Fruit fly (Drosophila melanogaster) whole organism, embryonic: ENCODE results near the gene PhKgamma.
A peak's percentile ranks its signal among the peaks of the same experiment; 100 is the strongest.

Experiments used
- Blimp-1 ChIP-seq: fragments of 200-800 bp; sonication (Bioruptor generic); optimal IDR thresholded peaks from 3 replicates; lab custom pipeline; 2018; ENCODE audit warnings: missing biosample characterization, missing genetic modification characterization, mild to moderate bottlenecking, moderate library complexity, missing genetic modification reagents
- CG10979 ChIP-seq: fragments of 200-800 bp; sonication (Bioruptor generic); optimal IDR thresholded peaks from 2 replicates; lab custom pipeline; 2018; ENCODE audit warnings: missing biosample characterization, mild to moderate bottlenecking, missing genetic modification characterization, moderate library complexity
- CG12071 ChIP-seq: fragments of 200-800 bp; sonication (Bioruptor generic); optimal IDR thresholded peaks from 3 replicates; lab custom pipeline; 2018; ENCODE audit warnings: missing biosample characterization, mild to moderate bottlenecking, missing genetic modification characterization
- CG12155 ChIP-seq: fragments of 200-800 bp; sonication (Bioruptor generic); optimal IDR thresholded peaks from 3 replicates; lab custom pipeline; 2016; ENCODE audit warnings: missing biosample characterization, missing genetic modification characterization
- CG12219 ChIP-seq: fragments of 200-800 bp; sonication (Bioruptor generic); optimal IDR thresholded peaks from 3 replicates; lab custom pipeline; 2018; ENCODE audit warnings: missing biosample characterization, mild to moderate bottlenecking, missing genetic modification characterization
- CG17328 ChIP-seq: fragments of 200-800 bp; sonication (Bioruptor generic); IDR thresholded peaks from 2 replicates; pipeline ENCODE4 v1.3.6; 2022; ENCODE audit warnings: missing biosample characterization, missing genetic modification characterization
- CG2116 ChIP-seq: fragments of 200-800 bp; sonication (Bioruptor generic); optimal IDR thresholded peaks from 3 replicates; lab custom pipeline; 2018; ENCODE audit warnings: missing biosample characterization, mild to moderate bottlenecking, missing genetic modification characterization
- CG2129 ChIP-seq: fragments of 200-800 bp; sonication (Bioruptor generic); IDR thresholded peaks from 2 replicates; pipeline ENCODE4 v1.3.6; 2022; ENCODE audit warnings: missing biosample characterization, missing genetic modification characterization; ENCODE audit not compliant: partially characterized antibody
- CG3838 ChIP-seq: fragments of 200-800 bp; sonication (Bioruptor generic); optimal IDR thresholded peaks from 3 replicates; lab custom pipeline; 2016; ENCODE audit warnings: missing biosample characterization, missing genetic modification characterization
- CG5953 ChIP-seq: fragments of 200-800 bp; sonication (Bioruptor generic); IDR thresholded peaks from 2 replicates; pipeline ENCODE4 v1.3.6; 2022; ENCODE audit warnings: missing biosample characterization, missing genetic modification characterization
- CG6654 ChIP-seq: fragments of 200-800 bp; sonication (Bioruptor generic); optimal IDR thresholded peaks from 2 replicates; lab custom pipeline; 2017; ENCODE audit warnings: missing biosample characterization, mild to moderate bottlenecking, missing genetic modification characterization
- CG6689 ChIP-seq: fragments of 200-800 bp; sonication (Bioruptor generic); IDR thresholded peaks from 2 replicates; pipeline ENCODE4 v1.3.6; 2022; ENCODE audit warnings: missing biosample characterization, missing genetic modification characterization
- CG6854 ChIP-seq: fragments of 200-800 bp; sonication (Bioruptor generic); optimal IDR thresholded peaks from 3 replicates; lab custom pipeline; 2017; ENCODE audit warnings: missing biosample characterization, mild to moderate bottlenecking, missing genetic modification characterization
- CG7556 ChIP-seq: fragments of 200-800 bp; sonication (Bioruptor generic); optimal IDR thresholded peaks from 2 replicates; lab custom pipeline; 2017; ENCODE audit warnings: missing biosample characterization, mild to moderate bottlenecking, missing genetic modification characterization
- Doc3 ChIP-seq: fragments of 200-800 bp; sonication (Bioruptor generic); IDR thresholded peaks from 3 replicates; pipeline ENCODE4 v1.3.6; 2022; ENCODE audit warnings: missing biosample characterization, missing genetic modification characterization; ENCODE audit not compliant: partially characterized antibody
- Fer2 ChIP-seq: fragments of 200-800 bp; sonication (Bioruptor generic); optimal IDR thresholded peaks from 2 replicates; lab custom pipeline; 2018; ENCODE audit warnings: missing biosample characterization, mild to moderate bottlenecking, missing genetic modification characterization, moderate library complexity
- Hand ChIP-seq: fragments of 200-800 bp; sonication (Bioruptor generic); optimal IDR thresholded peaks from 2 replicates; lab custom pipeline; 2017; ENCODE audit warnings: mild to moderate bottlenecking, missing biosample characterization, missing genetic modification reagents, missing genetic modification characterization
- Jarid2 ChIP-seq: fragments of 200-800 bp; sonication (Bioruptor generic); optimal IDR thresholded peaks from 3 replicates; lab custom pipeline; 2017; ENCODE audit warnings: mild to moderate bottlenecking, missing biosample characterization, missing genetic modification reagents, missing genetic modification characterization
- Mad ChIP-seq: fragments of 200-800 bp; sonication (Bioruptor generic); optimal IDR thresholded peaks from 2 replicates; lab custom pipeline; 2016; ENCODE audit warnings: missing biosample characterization, missing genetic modification characterization
- Med ChIP-seq: fragments of 200-800 bp; sonication (Bioruptor generic); peaks from one replicate; lab custom pipeline; 2016; ENCODE audit warnings: missing biosample characterization, missing genetic modification characterization, mild to moderate bottlenecking, inconsistent platforms, moderate library complexity
- Mes4 ChIP-seq: fragments of 200-800 bp; sonication (Bioruptor generic); optimal IDR thresholded peaks from 2 replicates; lab custom pipeline; 2016; ENCODE audit warnings: missing biosample characterization, missing genetic modification characterization
- Mrtf ChIP-seq: fragments of 200-800 bp; sonication (Bioruptor generic); IDR thresholded peaks from 3 replicates; pipeline ENCODE4 v1.3.6; 2022; ENCODE audit warnings: missing biosample characterization, missing genetic modification characterization
- Nf-YC ChIP-seq: fragments of 200-800 bp; optimal IDR thresholded peaks from 3 replicates; lab custom pipeline; 2019; ENCODE audit warnings: missing biosample characterization, mild to moderate bottlenecking, missing genetic modification characterization, moderate library complexity
- Oli ChIP-seq: fragments of 200-800 bp; sonication (Bioruptor generic); optimal IDR thresholded peaks from 2 replicates; lab custom pipeline; 2018; ENCODE audit warnings: missing biosample characterization, mild to moderate bottlenecking, missing genetic modification characterization, moderate library complexity
- Poxn ChIP-seq: fragments of 200-800 bp; sonication (Bioruptor generic); IDR thresholded peaks from 2 replicates; pipeline ENCODE4 v1.3.6; 2022; ENCODE audit warnings: missing biosample characterization, missing genetic modification characterization
- Rfx ChIP-seq: fragments of 200-800 bp; sonication (Bioruptor generic); IDR thresholded peaks from 2 replicates; pipeline ENCODE4 v1.3.6; 2022; ENCODE audit warnings: missing biosample characterization, missing genetic modification characterization
- Scr ChIP-seq: fragments of 200-800 bp; sonication (Bioruptor generic); IDR thresholded peaks from 2 replicates; pipeline ENCODE4 v1.3.6; 2022; ENCODE audit warnings: missing biosample characterization, missing genetic modification characterization; ENCODE audit not compliant: partially characterized antibody
- Sry-β ChIP-seq: fragments of 200-800 bp; sonication (Bioruptor generic); optimal IDR thresholded peaks from 2 replicates; lab custom pipeline; 2018; ENCODE audit warnings: missing biosample characterization, mild to moderate bottlenecking, missing genetic modification characterization, moderate library complexity
- YL-1 ChIP-seq: fragments of 200-800 bp; sonication (Bioruptor generic); optimal IDR thresholded peaks from 3 replicates; lab custom pipeline; 2017; ENCODE audit warnings: missing biosample characterization, mild to moderate bottlenecking, missing genetic modification characterization
- ara ChIP-seq: fragments of 200-800 bp; sonication (Bioruptor generic); IDR thresholded peaks from 2 replicates; pipeline ENCODE4 v1.3.6; 2022; ENCODE audit warnings: missing biosample characterization, missing genetic modification characterization
- dati ChIP-seq: fragments of 200-800 bp; sonication (Bioruptor generic); IDR thresholded peaks from 2 replicates; pipeline ENCODE4 v1.3.6; 2022; ENCODE audit warnings: missing biosample characterization, missing genetic modification characterization
- gce ChIP-seq: fragments of 200-800 bp; sonication (Bioruptor generic); IDR thresholded peaks from 3 replicates; pipeline ENCODE4 v1.3.6; 2022; ENCODE audit warnings: missing biosample characterization, missing genetic modification characterization
- gcm2 ChIP-seq: fragments of 200-800 bp; sonication (Bioruptor generic); optimal IDR thresholded peaks from 2 replicates; lab custom pipeline; 2016; ENCODE audit warnings: missing biosample characterization, missing genetic modification characterization
- mirr ChIP-seq: fragments of 200-800 bp; sonication (Bioruptor generic); optimal IDR thresholded peaks from 3 replicates; lab custom pipeline; 2018; ENCODE audit warnings: missing biosample characterization, mild to moderate bottlenecking, missing genetic modification characterization
- mld ChIP-seq: fragments of 200-800 bp; sonication (Bioruptor generic); IDR thresholded peaks from 3 replicates; pipeline ENCODE4 v1.3.6; 2022; ENCODE audit warnings: missing biosample characterization, missing genetic modification characterization; ENCODE audit not compliant: partially characterized antibody
- nau ChIP-seq: fragments of 200-800 bp; sonication (Bioruptor generic); optimal IDR thresholded peaks from 3 replicates; lab custom pipeline; 2017; ENCODE audit warnings: missing biosample characterization, mild to moderate bottlenecking, missing genetic modification characterization, missing genetic modification reagents
- onecut ChIP-seq: fragments of 200-800 bp; sonication (Bioruptor generic); IDR thresholded peaks from 2 replicates; pipeline ENCODE4 v1.3.6; 2022; ENCODE audit warnings: missing biosample characterization, missing genetic modification characterization
- pb ChIP-seq: fragments of 200-800 bp; sonication (Bioruptor generic); optimal IDR thresholded peaks from 3 replicates; lab custom pipeline; 2016; ENCODE audit warnings: missing biosample characterization, missing genetic modification characterization
- pum ChIP-seq: fragments of 200-800 bp; sonication (Bioruptor generic); optimal IDR thresholded peaks from 2 replicates; lab custom pipeline; 2016; ENCODE audit warnings: missing biosample characterization, missing genetic modification characterization
- row ChIP-seq: fragments of 200-800 bp; sonication (Bioruptor generic); IDR thresholded peaks from 3 replicates; pipeline ENCODE4 v1.3.6; 2022; ENCODE audit warnings: missing biosample characterization, missing genetic modification characterization
- sens-2 ChIP-seq: fragments of 200-800 bp; sonication (Bioruptor generic); IDR thresholded peaks from 2 replicates; pipeline ENCODE4 v1.3.6; 2022; ENCODE audit warnings: missing biosample characterization, missing genetic modification characterization
- sqz ChIP-seq: fragments of 200-800 bp; sonication (Bioruptor generic); optimal IDR thresholded peaks from 3 replicates; lab custom pipeline; 2018; ENCODE audit warnings: missing biosample characterization, mild to moderate bottlenecking, missing genetic modification characterization
- sr ChIP-seq: fragments of 200-800 bp; sonication (Bioruptor generic); IDR thresholded peaks from 3 replicates; pipeline ENCODE4 v1.3.6; 2022; ENCODE audit warnings: missing biosample characterization, missing genetic modification characterization
- tio ChIP-seq: fragments of 200-800 bp; sonication (Bioruptor generic); optimal IDR thresholded peaks from 2 replicates; lab custom pipeline; 2017; ENCODE audit warnings: missing biosample characterization, missing genetic modification characterization, inconsistent platforms
- trh ChIP-seq: fragments of 200-800 bp; sonication (Bioruptor generic); optimal IDR thresholded peaks from 2 replicates; lab custom pipeline; 2016; ENCODE audit warnings: missing biosample characterization, missing genetic modification characterization
- usp ChIP-seq: fragments of >200 bp; optimal IDR thresholded peaks from 2 replicates; lab custom pipeline; 2017; ENCODE audit warnings: missing biosample characterization, missing genetic modification characterization
- vnd ChIP-seq: fragments of 200-800 bp; sonication (Bioruptor generic); IDR thresholded peaks from 3 replicates; pipeline ENCODE4 v1.3.6; 2022; ENCODE audit warnings: missing biosample characterization, missing genetic modification characterization; ENCODE audit not compliant: partially characterized antibody
- z ChIP-seq: fragments of 200-800 bp; sonication (Bioruptor generic); IDR thresholded peaks from 3 replicates; pipeline ENCODE4 v1.3.6; 2022; ENCODE audit warnings: missing biosample characterization, missing genetic modification characterization

The PhKgamma gene

DNA sequence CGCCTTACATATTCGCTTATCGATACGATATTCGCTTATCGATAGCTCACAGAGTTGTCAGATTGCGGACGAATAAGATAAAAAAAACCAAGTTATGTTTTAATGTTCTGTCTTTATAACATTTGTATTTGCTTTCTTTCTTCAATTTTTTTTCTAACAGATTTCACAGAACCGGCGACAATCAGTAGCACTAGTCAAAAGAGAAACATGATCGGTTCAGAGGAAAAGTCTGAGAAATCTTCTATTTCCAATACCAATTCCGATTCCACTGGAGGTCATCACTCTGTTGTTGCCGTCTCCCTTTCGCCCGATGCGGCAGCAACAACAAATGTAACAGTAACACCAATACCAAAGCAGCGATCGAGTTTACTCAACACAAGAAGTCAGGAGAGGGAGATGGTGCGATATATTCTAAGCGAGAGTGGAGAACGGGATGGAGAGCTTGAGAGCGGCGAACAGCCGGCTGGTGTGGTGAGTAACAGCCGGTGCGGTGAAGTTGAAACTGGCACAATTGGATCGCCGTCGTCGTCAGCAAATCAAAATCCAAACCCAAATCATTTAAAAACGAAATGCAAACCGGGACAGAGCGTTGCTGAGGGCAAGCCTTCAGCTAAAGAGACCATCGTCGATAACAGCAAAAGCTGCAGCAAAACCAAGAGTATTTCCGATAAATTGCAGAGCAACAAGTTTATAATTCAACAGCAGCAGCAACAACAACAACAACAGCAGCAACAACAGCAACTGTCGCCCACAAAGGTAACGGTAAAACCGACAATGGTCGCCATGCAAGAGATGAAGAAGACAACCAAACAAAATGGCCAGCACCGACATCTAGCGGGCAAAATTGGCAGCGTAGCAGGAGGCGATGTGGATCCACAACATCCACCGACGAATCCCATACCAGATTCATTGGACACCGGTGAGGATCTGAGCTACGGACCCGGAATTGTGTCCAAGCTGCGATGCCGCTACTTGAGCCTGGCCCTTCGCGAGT is 13.1 kb upstream of the PhKgamma start (continued):
- peak; percentile 69 for TF ChIP-seq Scr (GFP tag; lab: Robert Waterston, UW)
- TF ChIP-seq pum (GFP tag; lab: Kevin White, UChicago), result peak; percentile 62
- TF ChIP-seq Blimp-1 (GFP tag; lab: Kevin White, UChicago), result peak; percentile 40
- peak; percentile 78 for TF ChIP-seq Rfx
- TF ChIP-seq Sry-β (GFP tag; lab: Kevin White, UChicago), result peak; percentile 77
- no peak for TF ChIP-seq CG17328 (GFP tag; lab: Robert Waterston, UW)
- TF ChIP-seq mld (GFP tag; lab: Robert Waterston, UW), result no peak
- no peak for TF ChIP-seq sr (GFP tag; lab: Robert Waterston, UW)
- no peak for TF ChIP-seq ara (GFP tag; lab: Robert Waterston, UW)
- peak; percentile 27 for TF ChIP-seq YL-1 (GFP tag; lab: Kevin White, UChicago)
- TF ChIP-seq CG7556, result peak; percentile 65
- TF ChIP-seq Mad (GFP tag; lab: Kevin White, UChicago), result no peak
- peak; percentile 18 for TF ChIP-seq trh (GFP tag; lab: Kevin White, UChicago)
- no peak for TF ChIP-seq CG5953 (GFP tag; lab: Robert Waterston, UW)
- peak; percentile 93 for TF ChIP-seq Med (GFP tag; lab: Kevin White, UChicago)
- TF ChIP-seq Nf-YC (tag; lab: Kevin White, UChicago), result peak; percentile 80
- TF ChIP-seq CG6654, result no peak
- no peak for TF ChIP-seq dati
- peak; percentile 69 for TF ChIP-seq Jarid2 (GFP tag; lab: Kevin White, UChicago)
- TF ChIP-seq sens-2 (GFP tag; lab: Robert Waterston, UW), result no peak
- TF ChIP-seq row (GFP tag; lab: Robert Waterston, UW), result peak; percentile 79
- peak; percentile 55 for TF ChIP-seq nau (GFP tag; lab: Kevin White, UChicago)
- peak; percentile 35 for TF ChIP-seq Fer2 (tag; lab: Kevin White, UChicago)
- peak; percentile 41 for TF ChIP-seq CG6854 (GFP tag; lab: Kevin White, UChicago)
- TF ChIP-seq vnd (GFP tag; lab: Robert Waterston, UW), result peak; percentile 25; the same call in 1 of the 3 replicates
- peak; percentile 49 for TF ChIP-seq Hand
- no peak for TF ChIP-seq Poxn (GFP tag; lab: Robert Waterston, UW)
- peak; percentile 9; the same call in 1 of the 2 replicates for TF ChIP-seq onecut (GFP tag; lab: Robert Waterston, UW)
- peak; percentile 16 for TF ChIP-seq CG12071
- TF ChIP-seq Mrtf (GFP tag; lab: Robert Waterston, UW), result no peak
- no peak for TF ChIP-seq CG3838
- TF ChIP-seq usp (GFP tag; lab: Kevin White, UChicago), result no peak
- TF ChIP-seq z, result peak; percentile 65; the same call in 2 of the 3 replicates
- peak; percentile 73 for TF ChIP-seq mirr (GFP tag; lab: Kevin White, UChicago)
- TF ChIP-seq gce (GFP tag; lab: Robert Waterston, UW), result 0 out of 3 replicates have a peak, but pooled peaks have one; percentile 21
- TF ChIP-seq Mes4 (GFP tag; lab: Kevin White, UChicago), result no peak
- TF ChIP-seq CG10979 (tag; lab: Kevin White, UChicago), result peak; percentile 35
- TF ChIP-seq sqz (GFP tag; lab: Kevin White, UChicago), result peak; percentile 19
- peak; percentile 61 for TF ChIP-seq CG12155 (GFP tag; lab: Kevin White, UChicago)
- TF ChIP-seq CG12219 (GFP tag; lab: Kevin White, UChicago), result no peak
- TF ChIP-seq Doc3, result 0 out of 3 replicates have a peak, but pooled peaks have one; percentile 42
- peak; percentile 34; the same call in 1 of the 2 replicates for TF ChIP-seq CG2129 (GFP tag; lab: Robert Waterston, UW)
- TF ChIP-seq CG2116 (GFP tag; lab: Kevin White, UChicago), result peak; percentile 79
- TF ChIP-seq tio (GFP tag; lab: Kevin White, UChicago), result no peak
- TF ChIP-seq pb (GFP tag; lab: Kevin White, UChicago), result peak; percentile 31
- TF ChIP-seq Oli (tag; lab: Kevin White, UChicago), result peak; percentile 48
- peak; percentile 50 for TF ChIP-seq CG6689 (GFP tag; lab: Robert Waterston, UW)
- no peak for TF ChIP-seq gcm2 (GFP tag; lab: Kevin White, UChicago)
